Fruit fly (Drosophila melanogaster) S2 (cell line): Measurements from ENCODE around the gene CG32591.

Source experiments
- CG8478 ChIP-seq: fragments of >200 bp; optimal IDR thresholded peaks from 2 replicates; lab custom pipeline; 2018
- CTCF ChIP-seq, 2 experiments: fragments of >200 bp; optimal IDR thresholded peaks; 2 replicates each; lab custom pipeline; 2018

Gene CG32591

DNA sequence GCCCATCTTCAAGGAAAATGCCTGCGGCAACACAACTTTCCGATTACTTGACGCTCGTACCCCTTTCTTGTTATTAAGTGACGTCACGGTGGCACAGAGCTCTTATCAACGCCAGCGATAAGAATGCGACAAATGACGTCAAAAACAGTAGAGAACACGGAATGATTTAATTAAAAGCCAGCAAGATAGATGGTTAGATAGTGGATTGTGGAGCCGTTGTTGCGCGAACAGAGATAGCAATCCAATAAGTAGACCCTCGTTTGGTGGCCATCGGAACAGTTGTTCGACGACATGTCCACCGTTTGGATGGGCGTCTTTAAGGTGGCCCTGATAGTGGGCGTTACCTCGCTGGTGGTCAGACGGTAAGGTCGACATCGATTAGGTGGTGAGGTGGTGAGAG is 1.1 kb upstream of the CG32591 start:
- TF ChIP-seq CG8478, result no peak
- TF ChIP-seq CTCF (optimal IDR thresholded peaks at IDR 0.05; lab: Kevin White, UChicago), result no peak

DNA sequence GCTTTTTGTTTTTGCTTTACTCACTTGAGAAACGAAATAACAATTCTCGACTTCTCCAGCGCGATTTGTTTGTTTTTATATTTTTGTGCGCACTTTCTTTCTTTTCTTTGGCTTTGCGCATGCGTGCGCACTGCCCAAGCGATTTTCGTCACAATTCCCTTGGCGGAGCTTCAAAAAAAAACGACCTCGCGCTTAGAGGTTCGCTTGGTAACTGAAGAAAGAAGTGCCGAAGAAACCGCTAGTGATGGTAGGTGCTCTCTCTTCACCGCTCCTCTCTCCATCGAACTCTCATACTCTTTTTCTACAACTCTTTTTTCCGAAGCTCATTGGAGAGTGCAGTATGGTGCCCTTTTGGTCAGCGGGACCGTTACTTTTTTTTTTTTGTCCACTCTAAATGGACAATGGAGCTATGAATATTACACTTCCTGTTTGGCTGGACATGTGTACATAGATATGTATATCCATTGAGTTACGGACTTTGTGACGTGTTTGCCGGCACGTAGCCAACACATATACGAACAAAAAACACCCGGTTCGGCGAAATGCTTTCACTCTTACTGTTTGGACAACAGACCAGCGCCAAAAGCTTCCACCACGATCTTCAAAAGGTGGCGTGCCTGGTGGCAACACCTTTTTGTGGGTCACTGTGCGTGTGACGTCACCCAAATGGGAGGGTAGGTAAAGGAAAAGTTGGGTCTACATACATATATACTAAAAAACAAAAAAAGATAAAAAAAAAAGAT is 5.3 kb downstream of the CG32591 start, which contains the start of gene CG9503:
Gene CG9503 (minus strand): TSS at position 217 of the 743 bp plus-strand sequence.
- no peak for TF ChIP-seq CG8478
- no peak for TF ChIP-seq CTCF (optimal IDR thresholded peaks at IDR 0.05; lab: Kevin White, UChicago)

DNA sequence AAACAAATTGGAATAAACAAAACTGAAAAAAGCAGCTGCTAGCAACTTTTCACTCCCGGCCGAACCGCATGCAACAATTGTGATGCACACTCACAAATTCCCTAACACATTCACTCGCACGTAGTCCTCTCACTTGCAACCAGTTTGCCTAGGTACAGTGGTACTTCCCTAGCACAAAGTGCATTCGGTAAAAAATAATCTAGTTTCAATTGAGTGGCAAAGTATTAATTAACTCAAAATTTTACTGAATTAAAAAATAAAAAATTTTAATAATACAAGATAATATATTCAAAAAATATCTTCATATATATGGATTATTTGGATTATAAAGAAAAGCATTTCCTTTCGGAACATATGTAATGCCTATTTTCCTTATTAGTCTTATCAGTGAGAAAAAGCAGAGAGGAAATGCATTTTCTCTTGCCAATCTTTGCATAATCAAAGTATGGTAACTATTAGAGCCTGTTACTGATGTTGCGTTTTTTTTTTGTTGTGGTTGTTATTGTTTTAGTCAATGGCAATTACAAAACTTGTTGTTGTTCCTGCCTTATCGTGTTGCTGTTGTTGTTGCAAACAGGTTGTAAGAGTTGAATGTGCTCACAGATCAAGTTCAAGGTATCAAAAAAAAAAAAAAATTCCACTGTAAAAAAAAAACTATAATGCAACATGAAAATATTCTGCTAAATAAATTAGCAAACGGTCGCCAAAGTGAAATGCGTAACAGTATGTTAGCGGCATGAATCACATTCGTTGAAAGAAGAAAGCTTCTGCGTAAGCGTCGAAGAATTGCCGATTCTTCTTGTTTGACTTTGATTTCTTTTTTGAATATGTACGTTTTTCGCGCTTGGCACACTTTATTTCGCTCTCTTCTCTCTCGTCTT is 6.1 kb downstream of the CG32591 start:
- TF ChIP-seq CG8478, result no peak
- no peak for TF ChIP-seq CTCF (optimal IDR thresholded peaks at IDR 0.05; lab: Kevin White, UChicago)

dm6 chrX:14918750-14919247 is 9.9 kb downstream of the CG32591 start, which contains the start of gene Eo:
Gene Eo, minus strand, starts transcription at chrX:14918800.
- TF ChIP-seq CG8478, result no peak
- TF ChIP-seq CTCF (optimal IDR thresholded peaks at IDR 0.05; lab: Kevin White, UChicago), result peak; percentile 67 to 74

dm6 chrX:14913706-14914303 is 14.9 kb downstream of the CG32591 start, which contains the start of gene CG12398:
Gene CG12398, minus strand, starts transcription at chrX:14913812.
- no peak for TF ChIP-seq CTCF (optimal IDR thresholded peaks at IDR 0.05; lab: Kevin White, UChicago)
- no peak for TF ChIP-seq CG8478

- TF ChIP-seq CTCF (optimal IDR thresholded peaks at IDR 0.05; lab: Kevin White, UChicago), result peak; percentile 70 to 72
- no peak for TF ChIP-seq CG8478
Measured at dm6 chrX:14910464-14911349, 18.0 kb downstream of the CG32591 start, which contains the start of gene CG14406. Gene CG14406, minus strand, starts transcription at chrX:14910845.

- TF ChIP-seq CTCF (optimal IDR thresholded peaks at IDR 0.05; lab: Kevin White, UChicago) (peak; percentile 69 to 83), CG8478 (no peak)
Measured at dm6 chrX:14909658-14910378, 18.9 kb downstream of the CG32591 start, which contains the start of gene fiz. Gene fiz, minus strand, starts transcription at chrX:14909708.

- TF ChIP-seq CTCF (optimal IDR thresholded peaks at IDR 0.05; lab: Kevin White, UChicago) (no peak), CG8478 (no peak)
Measured at dm6 chrX:14909051-14909450, 19.7 kb downstream of the CG32591 start.

- TF ChIP-seq CG8478, result no peak
- no peak for TF ChIP-seq CTCF (optimal IDR thresholded peaks at IDR 0.05; lab: Kevin White, UChicago)
Measured at dm6 chrX:14905499-14906044, 23.2 kb downstream of the CG32591 start, which contains the start of gene CG9512. Gene CG9512, minus strand, starts transcription at chrX:14905549.

DNA sequence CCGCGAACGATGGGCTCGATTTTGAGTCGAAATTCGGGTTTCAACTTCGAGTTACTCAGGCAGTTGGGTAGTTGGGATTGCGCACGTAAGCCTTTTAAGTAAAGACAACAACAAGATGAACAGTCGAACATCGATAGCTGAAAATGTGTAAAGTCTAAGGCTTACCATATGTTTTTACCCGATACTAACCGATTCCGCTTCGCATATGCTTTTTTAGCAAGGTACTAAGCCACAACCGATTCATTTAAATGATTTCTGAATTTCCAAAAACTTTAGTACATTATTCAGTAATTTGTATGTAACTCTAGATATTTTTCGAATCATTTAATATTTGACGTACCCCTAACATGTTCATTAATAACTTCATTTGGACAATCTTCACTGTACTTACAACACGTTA is 31.2 kb downstream of the CG32591 start:
- no peak for TF ChIP-seq CTCF (optimal IDR thresholded peaks at IDR 0.05; lab: Kevin White, UChicago)
- no peak for TF ChIP-seq CG8478

DNA sequence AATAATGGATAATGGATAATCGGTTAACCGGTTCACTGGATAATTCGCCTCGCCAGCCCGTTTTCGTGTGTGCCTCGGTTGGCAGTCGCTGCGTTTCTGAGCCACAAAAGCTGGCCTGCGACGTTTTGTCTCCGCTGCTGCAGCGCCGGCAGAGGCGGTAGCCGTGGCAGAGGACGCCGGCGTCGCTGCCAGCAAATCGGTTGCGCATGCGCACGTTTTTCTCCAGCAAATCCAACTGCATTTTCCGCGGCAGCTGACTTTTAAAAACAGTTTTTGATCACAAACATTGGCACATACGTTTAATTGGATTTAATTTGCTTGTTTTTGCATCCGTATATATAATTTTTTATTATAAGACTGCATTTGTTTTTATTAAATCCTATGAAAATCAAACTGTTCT is 32.0 kb downstream of the CG32591 start, which contains the start of gene CG9514:
Gene CG9514 (minus strand): TSS at position 101 of the 400 bp plus-strand sequence.
- no peak for TF ChIP-seq CG8478
- TF ChIP-seq CTCF (optimal IDR thresholded peaks at IDR 0.05; lab: Kevin White, UChicago), result no peak

DNA sequence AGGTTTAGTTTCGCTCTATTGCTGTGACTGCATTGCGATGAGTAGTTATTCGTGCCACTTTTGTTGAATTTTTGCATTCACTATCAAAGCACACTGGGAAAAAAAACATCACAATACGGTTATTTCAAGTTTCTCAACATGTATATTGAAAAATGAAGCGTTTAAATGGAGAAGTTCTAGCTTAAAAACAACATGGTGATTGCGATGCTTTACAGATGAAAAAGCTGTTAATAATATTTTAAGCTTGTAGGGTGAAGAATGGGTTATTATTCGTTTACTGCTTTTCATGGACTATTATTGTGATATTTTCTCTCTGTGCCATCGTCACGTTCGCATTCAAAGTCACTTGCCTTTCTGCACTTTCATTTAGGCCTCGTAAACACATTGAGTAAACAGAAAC is 32.4 kb downstream of the CG32591 start:
- no peak for TF ChIP-seq CTCF (optimal IDR thresholded peaks at IDR 0.05; lab: Kevin White, UChicago)
- no peak for TF ChIP-seq CG8478

DNA sequence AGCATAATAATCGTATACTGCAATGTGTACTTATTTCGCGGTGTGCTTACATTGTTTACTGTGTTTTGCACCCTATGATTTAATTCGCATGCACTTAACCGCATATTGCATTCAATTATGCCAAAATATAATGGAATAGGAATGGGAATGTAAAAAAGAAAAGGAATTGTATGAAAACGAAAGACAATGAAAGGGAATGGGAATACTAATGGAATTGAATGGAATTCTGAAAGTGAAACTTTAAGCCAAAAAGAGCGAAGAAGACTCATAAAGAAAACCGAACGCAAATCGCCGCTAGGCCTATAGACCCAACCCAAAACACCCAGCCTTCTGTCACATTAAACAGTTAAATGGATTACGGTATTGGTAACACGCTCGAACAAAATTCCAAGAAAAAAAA is 34.9 kb downstream of the CG32591 start:
- no peak for TF ChIP-seq CG8478
